Fruit fly (Drosophila melanogaster) whole organism, embryonic: Measurements from ENCODE around the gene Snx27.

Experiments
- Bgb ChIP-seq: fragments of 200-800 bp; sonication (Bioruptor generic); IDR thresholded peaks from 2 replicates; pipeline ENCODE4 v1.3.6; 2022; ENCODE audit warnings: missing biosample characterization, missing genetic modification characterization; ENCODE audit not compliant: partially characterized antibody
- CG11398 ChIP-seq: fragments of 200-800 bp; sonication (Bioruptor generic); optimal IDR thresholded peaks from 2 replicates; lab custom pipeline; 2016; ENCODE audit warnings: missing biosample characterization, missing genetic modification characterization
- CG12659 ChIP-seq: fragments of 200-800 bp; sonication (Bioruptor generic); optimal IDR thresholded peaks from 3 replicates; lab custom pipeline; 2017; ENCODE audit warnings: mild to moderate bottlenecking, missing biosample characterization, missing genetic modification reagents, missing genetic modification characterization
- CG14050 ChIP-seq: fragments of 200-800 bp; sonication (Bioruptor generic); IDR thresholded peaks from 3 replicates; pipeline ENCODE4 v1.3.6; 2022; ENCODE audit warnings: missing biosample characterization, missing genetic modification characterization
- CG15696 ChIP-seq: fragments of 200-800 bp; sonication (Bioruptor generic); optimal IDR thresholded peaks from 2 replicates; lab custom pipeline; 2019; ENCODE audit warnings: missing biosample characterization, mild to moderate bottlenecking, missing genetic modification characterization, moderate library complexity
- CG1602 ChIP-seq: fragments of 200-800 bp; sonication (Bioruptor generic); optimal IDR thresholded peaks from 3 replicates; lab custom pipeline; 2016; ENCODE audit warnings: missing biosample characterization, missing genetic modification characterization
- CG16779 ChIP-seq: fragments of 200-800 bp; sonication (Bioruptor generic); IDR thresholded peaks from 2 replicates; pipeline ENCODE4 v1.3.6; 2022; ENCODE audit warnings: missing biosample characterization, missing genetic modification characterization
- CG17568 ChIP-seq: fragments of 200-800 bp; sonication (Bioruptor generic); optimal IDR thresholded peaks from 2 replicates; lab custom pipeline; 2018; ENCODE audit warnings: missing biosample characterization, mild to moderate bottlenecking, missing genetic modification characterization, moderate library complexity
- CG18262 ChIP-seq: fragments of 200-800 bp; optimal IDR thresholded peaks from 3 replicates; lab custom pipeline; 2019; ENCODE audit warnings: missing biosample characterization, mild to moderate bottlenecking, missing genetic modification characterization, moderate library complexity
- CG18476 ChIP-seq: fragments of 200-800 bp; sonication (Bioruptor generic); optimal IDR thresholded peaks from 2 replicates; lab custom pipeline; 2016; ENCODE audit warnings: missing biosample characterization, mild to moderate bottlenecking, missing genetic modification characterization
- CG18599 ChIP-seq: fragments of 200-800 bp; sonication (Bioruptor generic); optimal IDR thresholded peaks from 3 replicates; lab custom pipeline; 2017; ENCODE audit warnings: missing biosample characterization, missing genetic modification characterization, mild to moderate bottlenecking, moderate library complexity, missing genetic modification reagents
- CG2120 ChIP-seq: fragments of 200-800 bp; sonication (Bioruptor generic); optimal IDR thresholded peaks from 3 replicates; lab custom pipeline; 2016; ENCODE audit warnings: missing biosample characterization, missing genetic modification characterization
- CG3281 ChIP-seq: fragments of 200-800 bp; sonication (Bioruptor generic); optimal IDR thresholded peaks from 3 replicates; lab custom pipeline; 2017; ENCODE audit warnings: missing biosample characterization, mild to moderate bottlenecking, missing genetic modification characterization
- CG3847 ChIP-seq: fragments of 200-800 bp; sonication (Bioruptor generic); IDR thresholded peaks from 2 replicates; pipeline ENCODE4 v1.3.6; 2022; ENCODE audit warnings: missing biosample characterization, missing genetic modification characterization
- CG4617 ChIP-seq: fragments of 200-800 bp; sonication (Bioruptor generic); optimal IDR thresholded peaks from 3 replicates; lab custom pipeline; 2016; ENCODE audit warnings: missing biosample characterization, missing genetic modification characterization, borderline replicate concordance
- CG8388 ChIP-seq: fragments of 200-800 bp; sonication (Bioruptor generic); optimal IDR thresholded peaks from 2 replicates; lab custom pipeline; 2019; ENCODE audit warnings: missing biosample characterization, mild to moderate bottlenecking, missing genetic modification characterization, moderate library complexity
- CG8478 ChIP-seq: fragments of >200 bp; optimal IDR thresholded peaks from 2 replicates; lab custom pipeline; 2018
- CG9932 ChIP-seq: fragments of 200-800 bp; sonication (Bioruptor generic); IDR thresholded peaks from 2 replicates; pipeline ENCODE4 v1.3.6; 2022; ENCODE audit warnings: missing biosample characterization, missing genetic modification characterization
- D19B ChIP-seq: fragments of 200-800 bp; sonication (Bioruptor generic); optimal IDR thresholded peaks from 2 replicates; lab custom pipeline; 2017; ENCODE audit warnings: missing biosample characterization, mild to moderate bottlenecking, missing genetic modification characterization
- Dp ChIP-seq: fragments of 200-800 bp; sonication (Bioruptor generic); optimal IDR thresholded peaks from 2 replicates; lab custom pipeline; 2018; ENCODE audit warnings: missing biosample characterization, mild to moderate bottlenecking, missing genetic modification characterization, moderate library complexity
- Dref ChIP-seq: fragments of 200-800 bp; sonication (Bioruptor generic); IDR thresholded peaks from 2 replicates; pipeline ENCODE4 v1.3.6; 2022; ENCODE audit warnings: missing biosample characterization, missing genetic modification characterization
- Fer3 ChIP-seq: fragments of 200-800 bp; sonication (Bioruptor generic); optimal IDR thresholded peaks from 2 replicates; lab custom pipeline; 2018; ENCODE audit warnings: missing biosample characterization, mild to moderate bottlenecking, missing genetic modification characterization, moderate library complexity
- Hey ChIP-seq: fragments of 200-800 bp; sonication (Bioruptor generic); optimal IDR thresholded peaks from 3 replicates; lab custom pipeline; 2018; ENCODE audit warnings: missing biosample characterization, mild to moderate bottlenecking, missing genetic modification characterization
- Lhr ChIP-seq: fragments of 200-800 bp; sonication (Bioruptor generic); optimal IDR thresholded peaks from 3 replicates; lab custom pipeline; 2017; ENCODE audit warnings: mild to moderate bottlenecking, missing biosample characterization, missing genetic modification reagents, missing genetic modification characterization
- Meics ChIP-seq: fragments of 200-800 bp; sonication (Bioruptor generic); optimal IDR thresholded peaks from 2 replicates; lab custom pipeline; 2017; ENCODE audit warnings: missing biosample characterization, mild to moderate bottlenecking, missing genetic modification characterization
- Pdp1 ChIP-seq, 2 experiments: fragments of 200-800 bp; sonication (Bioruptor generic); optimal IDR thresholded peaks; 3 replicates each; lab custom pipeline; 2016; ENCODE audit warnings: missing biosample characterization in 2 of 2, missing genetic modification characterization in 2 of 2, mild to moderate bottlenecking in 1 of 2, moderate library complexity in 1 of 2
- Tbp ChIP-seq: fragments of >200 bp; optimal IDR thresholded peaks from 2 replicates; lab custom pipeline; 2018; ENCODE audit warnings: missing biosample characterization, missing genetic modification characterization
- Xbp1 ChIP-seq: fragments of 200-800 bp; sonication (Bioruptor generic); optimal IDR thresholded peaks from 3 replicates; lab custom pipeline; 2016; ENCODE audit warnings: missing biosample characterization, mild to moderate bottlenecking, missing genetic modification characterization
- al ChIP-seq: fragments of 200-800 bp; sonication (Bioruptor generic); IDR thresholded peaks from 2 replicates; pipeline ENCODE4 v1.3.6; 2022; ENCODE audit warnings: missing biosample characterization, missing genetic modification characterization
- chinmo ChIP-seq: fragments of 200-800 bp; sonication (Bioruptor generic); IDR thresholded peaks from 4 replicates; pipeline ENCODE4 v1.3.6; 2022; ENCODE audit warnings: missing biosample characterization, missing genetic modification characterization; ENCODE audit not compliant: partially characterized antibody
- dm ChIP-seq: fragments of 200-800 bp; sonication (Bioruptor generic); optimal IDR thresholded peaks from 3 replicates; lab custom pipeline; 2016; ENCODE audit warnings: missing biosample characterization, missing genetic modification characterization
- ems ChIP-seq: fragments of 200-800 bp; sonication (Bioruptor generic); optimal IDR thresholded peaks from 3 replicates; lab custom pipeline; 2016; ENCODE audit warnings: missing biosample characterization, missing genetic modification characterization
- fd96Cb ChIP-seq: fragments of 200-800 bp; sonication (Bioruptor generic); optimal IDR thresholded peaks from 2 replicates; lab custom pipeline; 2018; ENCODE audit warnings: missing biosample characterization, mild to moderate bottlenecking, missing genetic modification characterization, moderate library complexity
- ftz-f1 ChIP-seq: fragments of 200-800 bp; sonication (Bioruptor generic); optimal IDR thresholded peaks from 2 replicates; lab custom pipeline; 2016; ENCODE audit warnings: missing biosample characterization, missing genetic modification characterization
- grau ChIP-seq: fragments of 200-800 bp; optimal IDR thresholded peaks from 3 replicates; lab custom pipeline; 2019; ENCODE audit warnings: missing biosample characterization, mild to moderate bottlenecking, missing genetic modification characterization, moderate library complexity
- grn ChIP-seq: fragments of 200-800 bp; sonication (Bioruptor generic); optimal IDR thresholded peaks from 3 replicates; lab custom pipeline; 2017; ENCODE audit warnings: missing biosample characterization, missing genetic modification characterization
- kay ChIP-seq: fragments of 200-800 bp; sonication (Bioruptor generic); optimal IDR thresholded peaks from 2 replicates; lab custom pipeline; 2016; ENCODE audit warnings: missing biosample characterization, missing genetic modification characterization
- kni ChIP-seq: fragments of 200-800 bp; sonication (Bioruptor generic); optimal IDR thresholded peaks from 3 replicates; lab custom pipeline; 2017; ENCODE audit warnings: mild to moderate bottlenecking, missing biosample characterization, missing genetic modification reagents, missing genetic modification characterization
- knrl ChIP-seq: fragments of 200-800 bp; sonication (Bioruptor generic); IDR thresholded peaks from 3 replicates; pipeline ENCODE4 v1.3.6; 2022; ENCODE audit warnings: missing biosample characterization, missing genetic modification characterization; ENCODE audit not compliant: partially characterized antibody
- lbe ChIP-seq: fragments of 200-800 bp; sonication (Bioruptor generic); optimal IDR thresholded peaks from 2 replicates; lab custom pipeline; 2016; ENCODE audit warnings: missing biosample characterization, mild to moderate bottlenecking, missing genetic modification characterization
- lilli ChIP-seq: fragments of 200-800 bp; sonication (Bioruptor generic); optimal IDR thresholded peaks from 3 replicates; lab custom pipeline; 2016; ENCODE audit warnings: missing biosample characterization, missing genetic modification characterization
- nmo ChIP-seq: fragments of 200-800 bp; sonication (Bioruptor generic); optimal IDR thresholded peaks from 2 replicates; lab custom pipeline; 2018; ENCODE audit warnings: missing biosample characterization, mild to moderate bottlenecking, missing genetic modification characterization, moderate library complexity
- onecut ChIP-seq: fragments of 200-800 bp; sonication (Bioruptor generic); IDR thresholded peaks from 2 replicates; pipeline ENCODE4 v1.3.6; 2022; ENCODE audit warnings: missing biosample characterization, missing genetic modification characterization
- peb ChIP-seq: fragments of 200-800 bp; sonication (Bioruptor generic); IDR thresholded peaks from 2 replicates; pipeline ENCODE4 v1.3.6; 2022; ENCODE audit warnings: missing biosample characterization, missing genetic modification characterization
- pfk ChIP-seq: fragments of 200-800 bp; sonication (Bioruptor generic); optimal IDR thresholded peaks from 2 replicates; lab custom pipeline; 2018; ENCODE audit warnings: missing biosample characterization, mild to moderate bottlenecking, missing genetic modification characterization, moderate library complexity
- sob ChIP-seq: fragments of 200-800 bp; sonication (Bioruptor generic); IDR thresholded peaks from 2 replicates; pipeline ENCODE4 v1.3.6; 2022; ENCODE audit warnings: missing biosample characterization, missing genetic modification characterization
- sqz ChIP-seq: fragments of 200-800 bp; sonication (Bioruptor generic); optimal IDR thresholded peaks from 3 replicates; lab custom pipeline; 2018; ENCODE audit warnings: missing biosample characterization, mild to moderate bottlenecking, missing genetic modification characterization
- trem ChIP-seq: fragments of 200-800 bp; optimal IDR thresholded peaks from 3 replicates; lab custom pipeline; 2019; ENCODE audit warnings: missing biosample characterization, mild to moderate bottlenecking, missing genetic modification characterization, moderate library complexity
- vvl ChIP-seq: fragments of 200-800 bp; sonication (Bioruptor generic); IDR thresholded peaks from 2 replicates; pipeline ENCODE4 v1.3.6; 2022; ENCODE audit warnings: missing biosample characterization, missing genetic modification characterization

Snx27 gene

dm6 chrX:5689417-5690215 is 48.2 kb downstream of the Snx27 start, which contains the start of the genes PGAP1 and cv (continued):
- TF ChIP-seq al (GFP tag; lab: Robert Waterston, UW): 0 out of 2 replicates have a peak, but pooled peaks have one; percentile 9
- TF ChIP-seq CG14050: no peak
- TF ChIP-seq CG15696 (tag; lab: Kevin White, UChicago): no peak
- peak; percentile 80 for TF ChIP-seq Dref (GFP tag; lab: Robert Waterston, UW)
- peak; percentile 74; the same call in 2 of the 3 replicates for TF ChIP-seq knrl (GFP tag; lab: Robert Waterston, UW)
- peak; percentile 36 for TF ChIP-seq CG12659 (GFP tag; lab: Kevin White, UChicago)
- peak; percentile 76 for TF ChIP-seq CG8478 (lab: Kevin White, UChicago)
- TF ChIP-seq CG1602 (GFP tag; lab: Kevin White, UChicago): peak; percentile 16
- peak; percentile 85 for TF ChIP-seq kni
- 0 out of 2 replicates have a peak, but pooled peaks have one; percentile 30 for TF ChIP-seq CG3847 (GFP tag; lab: Robert Waterston, UW)
- peak; percentile 56 for TF ChIP-seq lbe (GFP tag; lab: Kevin White, UChicago)
- no peak for TF ChIP-seq CG8388
- no peak for TF ChIP-seq peb
- peak; percentile 45 for TF ChIP-seq nmo (GFP tag; lab: Kevin White, UChicago)
- peak; percentile 15 for TF ChIP-seq Dp (GFP tag; lab: Kevin White, UChicago)
- TF ChIP-seq grau (tag; lab: Kevin White, UChicago): peak; percentile 47
- TF ChIP-seq D19B (GFP tag; lab: Kevin White, UChicago): no peak
- TF ChIP-seq CG18599 (GFP tag; lab: Kevin White, UChicago): no peak
- no peak for TF ChIP-seq sob
- peak; percentile 47 for TF ChIP-seq CG18262 (tag; lab: Kevin White, UChicago)
- TF ChIP-seq trem (tag; lab: Kevin White, UChicago): peak; percentile 25
- no peak for TF ChIP-seq CG11398 (GFP tag; lab: Kevin White, UChicago)
- TF ChIP-seq CG16779: no peak
- peak; percentile 25 for TF ChIP-seq kay (GFP tag; lab: Kevin White, UChicago)
- TF ChIP-seq Xbp1 (GFP tag; lab: Kevin White, UChicago): peak; percentile 5
- peak; percentile 58 for TF ChIP-seq lilli (GFP tag; lab: Kevin White, UChicago)
- TF ChIP-seq Meics (GFP tag; lab: Kevin White, UChicago): peak; percentile 30
- TF ChIP-seq CG18476 (GFP tag; lab: Kevin White, UChicago): no peak
- TF ChIP-seq Bgb: peak; percentile 76
- TF ChIP-seq Lhr (GFP tag; lab: Kevin White, UChicago): peak; percentile 12
- no peak for TF ChIP-seq Hey (tag; lab: Kevin White, UChicago)
- no peak for TF ChIP-seq CG3281 (GFP tag; lab: Kevin White, UChicago)
- peak; percentile 10 for TF ChIP-seq ems (GFP tag; lab: Kevin White, UChicago)
- TF ChIP-seq CG9932 (GFP tag; lab: Robert Waterston, UW): peak; percentile 63
- TF ChIP-seq CG4617 (GFP tag; lab: Kevin White, UChicago): peak; percentile 26
- peak; percentile 87 for TF ChIP-seq grn (GFP tag; lab: Kevin White, UChicago)
- TF ChIP-seq Fer3 (tag; lab: Kevin White, UChicago): no peak
- TF ChIP-seq vvl (GFP tag; lab: Robert Waterston, UW): peak; percentile 41; the same call in 1 of the 2 replicates
- no peak for TF ChIP-seq fd96Cb
- TF ChIP-seq onecut (GFP tag; lab: Robert Waterston, UW): no peak
- no peak for TF ChIP-seq Tbp (GFP tag; lab: Kevin White, UChicago)
- TF ChIP-seq CG2120 (GFP tag; lab: Kevin White, UChicago): peak; percentile 63
- TF ChIP-seq CG17568 (GFP tag; lab: Kevin White, UChicago): no peak
- TF ChIP-seq chinmo: peak; percentile 70; the same call in 1 of the 4 replicates
- TF ChIP-seq dm: no peak
- TF ChIP-seq sqz: no peak
- TF ChIP-seq ftz-f1 (GFP tag; lab: Kevin White, UChicago): no peak
- TF ChIP-seq pfk (GFP tag; lab: Kevin White, UChicago): no peak
- TF ChIP-seq Pdp1 (GFP tag; optimal IDR thresholded peaks at IDR 0.05; lab: Kevin White, UChicago): peak; percentile 10 to 38
